Worm (Caenorhabditis elegans) whole organism, late embryonic: Measurements from ENCODE around the gene srv-15.

ENCODE experiments used
- F13H6.1 ChIP-seq: sonication (generic microtip); optimal IDR thresholded peaks from 2 replicates; lab custom pipeline; 2016; ENCODE audit warnings: missing genetic modification characterization, missing compliant biosample characterization
- K02D7.2 ChIP-seq: sonication (generic microtip); optimal IDR thresholded peaks from 2 replicates; lab custom pipeline; 2017; ENCODE audit warnings: mild to moderate bottlenecking, missing genetic modification characterization, missing compliant biosample characterization
- Y22D7AL.16 ChIP-seq: sonication (generic microtip); optimal IDR thresholded peaks from 2 replicates; lab custom pipeline; 2016; ENCODE audit warnings: missing genetic modification characterization, missing compliant biosample characterization
- ahr-1 ChIP-seq: sonication (generic microtip); optimal IDR thresholded peaks from 2 replicates; lab custom pipeline; 2016; ENCODE audit warnings: missing genetic modification characterization, missing compliant biosample characterization
- ama-1 ChIP-seq: fragments of 150-350 bp; optimal IDR thresholded peaks from 2 replicates; lab custom pipeline; 2014
- ceh-14 ChIP-seq: sonication (generic microtip); optimal IDR thresholded peaks from 2 replicates; lab custom pipeline; 2016; ENCODE audit warnings: missing genotype, missing genetic modification characterization, missing compliant biosample characterization
- ceh-18 ChIP-seq: sonication (generic microtip); optimal IDR thresholded peaks from 2 replicates; lab custom pipeline; 2016; ENCODE audit warnings: missing genetic modification characterization, missing compliant biosample characterization
- ceh-22 ChIP-seq: sonication (generic microtip); optimal IDR thresholded peaks from 2 replicates; lab custom pipeline; 2017; ENCODE audit warnings: missing biosample characterization, missing genetic modification characterization
- ceh-24 ChIP-seq: sonication (generic microtip); optimal IDR thresholded peaks from 2 replicates; lab custom pipeline; 2016; ENCODE audit warnings: mild to moderate bottlenecking, missing genetic modification characterization, missing compliant biosample characterization
- ceh-30 ChIP-seq: fragments of 150-350 bp; optimal IDR thresholded peaks from 2 replicates; lab custom pipeline; 2014; ENCODE audit warnings: missing biosample characterization, missing genetic modification characterization
- ceh-31 ChIP-seq: sonication (generic microtip); optimal IDR thresholded peaks from 2 replicates; lab custom pipeline; 2016; ENCODE audit warnings: missing genetic modification characterization, missing compliant biosample characterization
- ceh-45 ChIP-seq: fragments of 200-800 bp; sonication (Bioruptor generic); IDR thresholded peaks from 2 replicates; pipeline ENCODE4 v1.3.6; 2022; ENCODE audit warnings: missing genetic modification reagents, missing genetic modification characterization, missing compliant biosample characterization
- ceh-48 ChIP-seq: sonication (generic microtip); optimal IDR thresholded peaks from 2 replicates; lab custom pipeline; 2016; ENCODE audit warnings: missing genetic modification characterization, inconsistent platforms, missing compliant biosample characterization
- ceh-6 ChIP-seq: fragments of 200-800 bp; sonication (Bioruptor generic); optimal IDR thresholded peaks from 2 replicates; lab custom pipeline; 2018; ENCODE audit warnings: mild to moderate bottlenecking, missing genetic modification characterization, missing compliant biosample characterization
- dmd-4 ChIP-seq: sonication (generic microtip); optimal IDR thresholded peaks from 2 replicates; lab custom pipeline; 2016; ENCODE audit warnings: borderline replicate concordance, missing genetic modification characterization, missing compliant biosample characterization
- dve-1 ChIP-seq: sonication (generic microtip); optimal IDR thresholded peaks from 2 replicates; lab custom pipeline; 2017; ENCODE audit warnings: antibody characterized with exemption, mild to moderate bottlenecking, missing genetic modification characterization, missing compliant biosample characterization
- elt-2 ChIP-seq: sonication (generic microtip); optimal IDR thresholded peaks from 2 replicates; lab custom pipeline; 2016; ENCODE audit warnings: missing genetic modification reagents, missing genetic modification characterization, missing compliant biosample characterization
- elt-4 ChIP-seq: sonication (generic microtip); optimal IDR thresholded peaks from 2 replicates; lab custom pipeline; 2016; ENCODE audit warnings: missing genetic modification characterization, missing compliant biosample characterization
- eyg-1 ChIP-seq: sonication (generic microtip); optimal IDR thresholded peaks from 2 replicates; lab custom pipeline; 2016; ENCODE audit warnings: missing genotype, missing genetic modification characterization, missing compliant biosample characterization
- fax-1 ChIP-seq: sonication (generic microtip); optimal IDR thresholded peaks from 2 replicates; lab custom pipeline; 2016; ENCODE audit warnings: missing genotype, missing genetic modification characterization, missing compliant biosample characterization
- fkh-10 ChIP-seq: fragments of 150-350 bp; optimal IDR thresholded peaks from 2 replicates; lab custom pipeline; 2014; ENCODE audit warnings: missing biosample characterization, missing genetic modification reagents, missing genetic modification characterization
- gmeb-2 ChIP-seq: sonication (generic microtip); optimal IDR thresholded peaks from 2 replicates; lab custom pipeline; 2016; ENCODE audit warnings: missing genetic modification characterization, inconsistent platforms, missing compliant biosample characterization
- hlh-13 ChIP-seq: fragments of 200-800 bp; sonication (Bioruptor generic); optimal IDR thresholded peaks from 2 replicates; lab custom pipeline; 2018; ENCODE audit warnings: mild to moderate bottlenecking, missing genetic modification characterization, missing compliant biosample characterization
- hlh-15 ChIP-seq: sonication (generic microtip); optimal IDR thresholded peaks from 2 replicates; lab custom pipeline; 2016; ENCODE audit warnings: missing genetic modification characterization, missing compliant biosample characterization
- hlh-6 ChIP-seq: sonication (generic microtip); optimal IDR thresholded peaks from 2 replicates; lab custom pipeline; 2016; ENCODE audit warnings: missing genotype, missing genetic modification characterization, missing compliant biosample characterization
- lim-6 ChIP-seq: sonication (generic microtip); optimal IDR thresholded peaks from 2 replicates; lab custom pipeline; 2016; ENCODE audit warnings: missing genetic modification characterization, missing compliant biosample characterization
- madf-2 ChIP-seq: sonication (generic microtip); optimal IDR thresholded peaks from 2 replicates; lab custom pipeline; 2017; ENCODE audit warnings: missing genetic modification characterization, missing compliant biosample characterization
- nfya-1 ChIP-seq: sonication (generic microtip); optimal IDR thresholded peaks from 2 replicates; lab custom pipeline; 2017; ENCODE audit warnings: missing genetic modification characterization, mild to moderate bottlenecking, missing compliant biosample characterization, antibody characterized with exemption, moderate library complexity
- nhr-11 ChIP-seq: fragments of 150-350 bp; optimal IDR thresholded peaks from 2 replicates; lab custom pipeline; 2014; ENCODE audit warnings: missing biosample characterization, missing genetic modification characterization
- npax-4 ChIP-seq: sonication (generic microtip); optimal IDR thresholded peaks from 2 replicates; lab custom pipeline; 2016; ENCODE audit warnings: missing genetic modification characterization, missing compliant biosample characterization
- odd-2 ChIP-seq: sonication (generic microtip); optimal IDR thresholded peaks from 2 replicates; lab custom pipeline; 2017; ENCODE audit warnings: antibody characterized with exemption, mild to moderate bottlenecking, missing genetic modification characterization, missing compliant biosample characterization
- pha-2 ChIP-seq: sonication (generic microtip); optimal IDR thresholded peaks from 2 replicates; lab custom pipeline; 2017; ENCODE audit warnings: mild to moderate bottlenecking, missing genetic modification characterization, missing compliant biosample characterization
- pqm-1 ChIP-seq: sonication (generic microtip); optimal IDR thresholded peaks from 2 replicates; lab custom pipeline; 2016; ENCODE audit warnings: missing genetic modification characterization, missing compliant biosample characterization
- rnt-1 ChIP-seq: sonication (generic microtip); optimal IDR thresholded peaks from 2 replicates; lab custom pipeline; 2016; ENCODE audit warnings: missing genetic modification characterization, missing compliant biosample characterization
- sdc-2 ChIP-seq: sonication (generic microtip); optimal IDR thresholded peaks from 2 replicates; lab custom pipeline; 2016; ENCODE audit warnings: missing genotype, missing genetic modification characterization, missing compliant biosample characterization
- syd-9 ChIP-seq: sonication (generic microtip); optimal IDR thresholded peaks from 2 replicates; lab custom pipeline; 2016; ENCODE audit warnings: mild to moderate bottlenecking, missing genetic modification characterization, moderate library complexity, missing compliant biosample characterization
- tbx-7 ChIP-seq: sonication (generic microtip); optimal IDR thresholded peaks from 2 replicates; lab custom pipeline; 2016; ENCODE audit warnings: missing genotype, missing genetic modification characterization, missing compliant biosample characterization
- unc-42 ChIP-seq: sonication (generic microtip); optimal IDR thresholded peaks from 2 replicates; lab custom pipeline; 2016; ENCODE audit warnings: missing genotype, missing genetic modification characterization, missing compliant biosample characterization
- unc-55 ChIP-seq: sonication (generic microtip); optimal IDR thresholded peaks from 2 replicates; lab custom pipeline; 2017; ENCODE audit warnings: missing biosample characterization, missing genetic modification reagents, missing genetic modification characterization
- unc-86 ChIP-seq: sonication (generic microtip); optimal IDR thresholded peaks from 2 replicates; lab custom pipeline; 2016; ENCODE audit warnings: missing genetic modification characterization, missing compliant biosample characterization
- zip-5 ChIP-seq: sonication (generic microtip); optimal IDR thresholded peaks from 2 replicates; lab custom pipeline; 2016; ENCODE audit warnings: missing genetic modification characterization, missing compliant biosample characterization
- ztf-16 ChIP-seq: sonication (generic microtip); optimal IDR thresholded peaks from 2 replicates; lab custom pipeline; 2017; ENCODE audit warnings: missing genetic modification characterization, missing compliant biosample characterization

The srv-15 gene

DNA sequence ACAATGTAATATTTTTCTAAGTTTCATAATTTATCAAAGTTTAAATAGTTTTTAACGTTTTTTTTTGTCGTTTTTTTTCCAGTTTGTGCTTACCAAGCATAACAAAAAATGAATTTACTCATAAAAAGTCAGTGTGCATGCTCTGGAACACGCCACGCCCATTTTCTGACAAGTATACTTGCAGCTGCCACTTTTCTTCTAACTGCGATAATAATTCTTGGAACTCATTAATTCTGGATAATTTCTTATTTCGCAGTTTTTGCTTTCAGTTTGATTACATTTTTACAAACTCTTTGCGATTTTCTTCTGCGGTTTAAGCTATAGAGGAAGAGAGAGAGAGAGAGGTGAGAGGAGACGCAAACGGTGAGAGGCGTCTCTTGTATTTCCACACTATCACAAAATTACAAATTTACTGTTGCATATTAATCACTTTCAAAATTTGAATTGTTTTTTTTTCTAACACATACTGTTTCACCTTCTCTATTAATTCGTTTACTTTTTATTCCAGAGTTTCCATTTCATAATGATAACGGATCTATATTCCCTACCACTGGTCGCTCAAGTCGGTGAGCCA, at the start of gene srv-15:
Gene srv-15, plus strand, starts transcription at position 524 of the 574 bp plus-strand sequence.
- TF ChIP-seq ceh-31 (tag; lab: Kevin White, UChicago): no peak
- TF ChIP-seq Y22D7AL.16 (tag; lab: Kevin White, UChicago): no peak
- no peak for TF ChIP-seq ceh-14 (tag; lab: Kevin White, UChicago)
- TF ChIP-seq gmeb-2 (tag; lab: Kevin White, UChicago): no peak
- no peak for TF ChIP-seq F13H6.1 (tag; lab: Kevin White, UChicago)
- TF ChIP-seq ceh-22 (tag; lab: Kevin White, UChicago): no peak
- TF ChIP-seq sdc-2 (tag; lab: Kevin White, UChicago): no peak
- no peak for TF ChIP-seq npax-4 (tag; lab: Kevin White, UChicago)
- TF ChIP-seq ceh-6 (GFP tag; lab: Kevin White, UChicago): no peak
- no peak for TF ChIP-seq eyg-1 (tag; lab: Kevin White, UChicago)
- TF ChIP-seq rnt-1 (tag; lab: Kevin White, UChicago): no peak
- TF ChIP-seq pqm-1 (tag; lab: Kevin White, UChicago): no peak
- TF ChIP-seq lim-6 (tag; lab: Kevin White, UChicago): no peak
- TF ChIP-seq nfya-1 (tag; lab: Kevin White, UChicago): no peak
- TF ChIP-seq fkh-10 (GFP tag; lab: Kevin White, UChicago): no peak
- no peak for TF ChIP-seq hlh-15 (tag; lab: Kevin White, UChicago)
- TF ChIP-seq, all 69 proteins: peak for 0

DNA sequence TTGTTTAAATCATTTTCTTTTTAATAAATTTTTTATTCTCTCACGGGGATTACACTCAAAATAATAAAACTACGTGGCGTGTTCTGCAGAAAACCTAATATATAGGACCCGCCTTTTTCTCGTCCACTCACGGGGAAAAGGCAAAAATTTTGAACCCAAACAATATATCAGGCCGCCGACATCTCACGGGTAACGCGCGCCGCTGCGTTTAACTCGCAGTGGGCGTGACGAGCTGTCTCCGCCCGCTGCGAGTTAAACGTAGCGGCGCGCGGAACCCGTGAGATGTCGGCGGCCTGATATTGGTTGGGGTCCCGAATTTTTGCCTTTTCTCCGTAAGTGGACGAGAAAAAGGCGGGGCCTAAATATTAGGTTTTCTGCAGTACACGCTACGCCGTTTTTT, 44.9 kb upstream of the srv-15 start:
- TF ChIP-seq ceh-45 (no peak), ahr-1 (tag; lab: Kevin White, UChicago) (no peak), rnt-1 (tag; lab: Kevin White, UChicago) (no peak), ceh-14 (tag; lab: Kevin White, UChicago) (no peak), fax-1 (tag; lab: Kevin White, UChicago) (no peak), zip-5 (no peak), hlh-6 (tag; lab: Kevin White, UChicago) (no peak), unc-55 (no peak), tbx-7 (tag; lab: Kevin White, UChicago) (no peak), Y22D7AL.16 (tag; lab: Kevin White, UChicago) (no peak), hlh-13 (GFP tag; lab: Kevin White, UChicago) (no peak), K02D7.2 (tag; lab: Kevin White, UChicago) (no peak), ceh-24 (tag; lab: Kevin White, UChicago) (no peak), syd-9 (tag; lab: Kevin White, UChicago) (no peak), ceh-22 (tag; lab: Kevin White, UChicago) (no peak), elt-2 (tag; lab: Kevin White, UChicago) (no peak), elt-4 (tag; lab: Kevin White, UChicago) (no peak)

DNA sequence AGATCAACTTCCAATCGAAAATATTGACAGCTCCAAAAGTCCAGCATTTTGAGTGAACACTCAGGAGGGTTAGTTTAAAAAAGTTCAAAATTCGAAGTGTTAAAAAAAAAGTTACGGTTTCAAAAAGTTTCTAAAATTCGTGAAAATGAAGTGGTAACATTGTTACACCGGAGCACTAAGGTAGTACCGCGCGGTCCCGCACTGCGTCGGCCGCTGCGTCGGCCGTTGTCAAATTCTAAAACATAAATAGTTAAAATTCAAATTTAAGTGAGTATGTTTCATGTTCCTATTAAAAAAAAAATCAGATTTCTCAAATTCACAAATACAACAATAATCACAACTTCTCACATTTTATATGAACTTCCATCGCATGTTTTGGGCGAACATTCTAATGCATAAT, 38.1 kb upstream of the srv-15 start:
- no peak for TF ChIP-seq gmeb-2 (tag; lab: Kevin White, UChicago)
- no peak for TF ChIP-seq unc-86 (tag; lab: Kevin White, UChicago)
- TF ChIP-seq ceh-31 (tag; lab: Kevin White, UChicago): no peak
- no peak for TF ChIP-seq ceh-18 (tag; lab: Kevin White, UChicago)
- TF ChIP-seq unc-55: no peak
- TF ChIP-seq ceh-22 (tag; lab: Kevin White, UChicago): no peak
- no peak for TF ChIP-seq nhr-11 (tag; lab: Kevin White, UChicago)
- TF ChIP-seq ceh-30 (tag; lab: Kevin White, UChicago): no peak
- TF ChIP-seq ahr-1 (tag; lab: Kevin White, UChicago): no peak
- no peak for TF ChIP-seq pha-2 (tag; lab: Kevin White, UChicago)
- no peak for TF ChIP-seq ceh-48 (tag; lab: Kevin White, UChicago)
- no peak for TF ChIP-seq ama-1 (lab: Kevin White, UChicago)
- TF ChIP-seq tbx-7 (tag; lab: Kevin White, UChicago): no peak
- no peak for TF ChIP-seq unc-42 (tag; lab: Kevin White, UChicago)
- TF ChIP-seq dmd-4 (tag; lab: Kevin White, UChicago): no peak
- no peak for TF ChIP-seq ztf-16 (tag; lab: Kevin White, UChicago)
- TF ChIP-seq madf-2 (tag; lab: Kevin White, UChicago): no peak
- no peak for TF ChIP-seq dve-1 (tag; lab: Kevin White, UChicago)
- TF ChIP-seq odd-2: no peak
